Worm (Caenorhabditis elegans) whole organism, L4 larva: ENCODE measurements around the gene csb-1.

ENCODE experiments used
- dmd-8 ChIP-seq: fragments of 200-800 bp; sonication (Bioruptor generic); IDR thresholded peaks from 2 replicates; pipeline ENCODE4 v1.3.6; 2022; ENCODE audit warnings: missing genetic modification characterization, missing compliant biosample characterization
- lin-39 ChIP-seq: fragments of 150-350 bp; optimal IDR thresholded peaks from 2 replicates; lab custom pipeline; 2014; ENCODE audit warnings: missing biosample characterization, missing genetic modification reagents, missing genetic modification characterization

DNA sequence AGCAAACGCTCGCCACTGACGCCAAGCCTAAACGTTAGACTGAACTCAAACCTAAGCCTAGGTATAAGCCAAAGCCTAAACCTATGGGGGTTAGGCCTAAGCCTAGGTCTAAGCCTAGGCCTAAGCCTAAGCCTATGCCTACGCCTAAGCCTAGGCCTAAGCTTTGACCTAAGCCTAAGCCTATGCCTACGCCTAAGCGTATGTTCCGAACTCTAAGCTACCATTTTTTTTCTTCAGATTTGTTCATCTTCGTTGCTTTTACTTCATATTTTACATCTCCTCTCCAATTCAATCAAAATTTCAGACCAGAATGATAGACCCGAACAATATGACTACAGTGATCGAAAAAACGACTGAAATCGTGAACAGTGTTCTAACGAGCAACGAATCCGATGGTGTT is 44.6 kb upstream of the csb-1 start, which contains the start of gene npr-33:
- TF ChIP-seq lin-39, result no peak
- no peak for TF ChIP-seq dmd-8
